Worm (Caenorhabditis elegans) whole organism, L4/young adult: ENCODE data around the gene emre-1.

Source experiments
- dao-5 ChIP-seq: sonication (generic microtip); optimal IDR thresholded peaks from 2 replicates; lab custom pipeline; 2016; ENCODE audit warnings: missing genotype, missing genetic modification characterization, moderate library complexity, missing compliant biosample characterization
- him-1 ChIP-seq: sonication (generic microtip); optimal IDR thresholded peaks from 2 replicates; lab custom pipeline; 2016; ENCODE audit warnings: missing genotype, missing genetic modification reagents, missing genetic modification characterization, missing compliant biosample characterization

DNA sequence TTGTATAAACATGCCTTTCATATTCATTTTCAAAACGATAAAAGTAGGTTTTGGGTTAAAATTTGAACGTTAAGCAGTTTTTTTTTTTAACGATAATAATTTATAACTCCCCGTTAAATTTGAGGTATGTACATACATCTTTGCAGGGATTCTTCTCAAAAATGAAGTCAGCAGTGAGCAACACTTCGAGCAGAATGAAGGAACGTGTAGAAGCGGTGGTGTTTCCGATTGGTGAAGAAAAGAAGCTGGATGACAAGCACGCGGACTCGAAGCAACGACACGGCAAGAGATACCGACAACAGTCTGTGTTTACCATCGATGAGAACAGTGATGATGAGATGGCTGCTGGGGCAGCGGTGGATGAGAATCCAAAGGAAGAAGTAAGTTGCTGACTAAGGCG is 6.4 kb upstream of the emre-1 start:
- TF ChIP-seq dao-5 (tag; lab: Kevin White, UChicago), result no peak
- TF ChIP-seq him-1 (tag; lab: Kevin White, UChicago), result no peak
